Fruit fly (Drosophila melanogaster): Measurements from ENCODE around the gene Ucp4C.
A peak's percentile ranks its signal among the peaks of the same experiment; 100 is the strongest.

Ucp4C gene

DNA sequence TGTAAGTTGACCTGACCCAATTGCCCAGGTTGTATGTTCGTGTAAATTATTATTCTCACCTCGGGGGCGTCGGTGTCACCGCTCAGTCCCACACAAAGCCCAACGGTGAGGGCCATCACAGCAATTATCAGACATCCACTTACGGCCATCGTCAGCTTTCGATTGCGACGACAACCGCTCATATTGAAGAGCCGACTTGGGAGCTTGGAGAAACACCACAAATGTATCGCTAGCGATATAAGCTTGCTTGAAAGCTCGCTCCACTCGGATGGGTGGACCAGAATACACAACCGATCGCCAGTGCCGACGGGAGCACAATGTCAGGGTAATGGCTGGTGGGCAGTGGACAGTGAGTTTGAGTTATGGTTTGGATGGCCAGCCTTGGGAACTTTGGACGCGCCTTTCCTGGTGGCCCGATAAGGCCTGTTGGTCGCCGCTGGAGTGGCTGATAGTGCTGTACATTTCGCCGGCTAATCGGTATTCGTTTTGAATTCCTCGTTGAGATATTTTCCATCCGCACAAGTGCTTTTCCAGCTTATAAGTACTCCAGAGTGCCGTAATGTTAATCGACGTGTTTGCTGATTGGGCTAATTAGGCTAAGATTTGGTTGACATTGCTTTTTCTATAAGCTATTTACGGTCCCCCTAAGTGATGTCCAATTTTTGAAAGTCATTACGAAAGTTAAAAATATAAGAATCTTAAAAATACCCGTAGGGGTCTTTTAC, 38.3 kb downstream of the Ucp4C start, which contains the start of gene Gal:
Gene Gal (minus strand): TSS at position 320 of the 725 bp plus-strand sequence.
- TF ChIP-seq bab1 (GFP tag; optimal IDR thresholded peaks at IDR 0.05) (no peak), CG12768 (GFP tag; optimal IDR thresholded peaks at IDR 0.05) (peak; percentile 27)

DNA sequence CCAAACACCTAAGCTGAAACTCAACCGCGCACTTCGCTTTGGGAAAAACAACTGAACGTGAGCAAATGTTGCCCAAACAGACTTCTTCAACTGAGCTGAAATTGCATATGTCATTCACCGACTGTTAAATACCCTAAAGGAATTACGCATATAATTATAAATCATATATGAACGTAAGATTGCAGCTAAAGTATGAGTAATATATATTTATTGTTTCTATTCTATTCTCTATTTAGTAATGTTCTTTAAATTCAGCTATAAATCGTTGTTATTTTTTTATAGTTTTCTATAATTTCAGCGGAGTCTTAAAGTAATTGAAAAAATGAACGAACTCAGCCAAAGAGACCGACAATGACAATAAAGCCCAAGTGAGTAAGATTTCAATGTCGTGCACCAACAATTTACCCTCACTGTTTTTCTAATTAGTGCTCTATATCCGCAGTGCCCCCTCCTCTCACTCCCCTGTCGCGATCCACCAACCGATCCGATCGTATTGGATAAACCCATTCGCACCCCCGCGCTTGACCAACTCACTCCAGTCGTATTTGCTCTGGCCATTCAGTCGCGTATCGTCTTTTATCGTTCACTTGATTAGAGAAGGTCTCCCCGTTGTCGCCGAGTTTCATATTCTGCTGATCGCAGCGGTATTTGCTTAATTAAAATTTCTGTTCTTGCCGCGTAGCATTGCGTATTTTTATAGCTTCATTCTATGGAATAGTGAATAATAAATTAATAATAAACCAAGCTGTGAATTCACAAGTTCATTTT, 44.1 kb downstream of the Ucp4C start, which contains the start of gene CG9098:
Gene CG9098 (minus strand): TSS at position 36 of the 768 bp plus-strand sequence.
- peak; percentile 57 for TF ChIP-seq bab1 (GFP tag; optimal IDR thresholded peaks at IDR 0.05)
- peak; percentile 91 for TF ChIP-seq tj (GFP tag; optimal IDR thresholded peaks at IDR 0.05)
- no peak for TF ChIP-seq cnc (optimal IDR thresholded peaks at IDR 0.05)
- no peak for TF ChIP-seq CG5204 (GFP tag; optimal IDR thresholded peaks at IDR 0.05)

DNA sequence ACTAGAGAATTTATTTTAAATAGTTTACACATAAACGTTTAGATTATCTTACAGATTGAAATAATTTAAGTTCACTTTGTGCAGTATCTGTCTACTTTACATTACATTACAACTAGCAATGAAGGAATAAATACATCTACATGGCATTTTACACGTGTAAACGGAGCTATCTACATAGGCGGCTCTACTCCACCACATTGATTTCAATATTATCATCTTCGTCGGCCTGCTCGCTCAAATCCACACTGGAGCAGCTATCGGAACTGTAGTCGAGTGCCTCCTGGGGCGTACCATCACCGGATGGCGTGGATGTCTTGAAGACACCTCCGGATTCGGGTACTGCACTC, 44.7 kb downstream of the Ucp4C start:
- TF ChIP-seq CG33017 (tag; optimal IDR thresholded peaks at IDR 0.05) (no peak), CG7101 (tag; optimal IDR thresholded peaks at IDR 0.05) (no peak), toe (GFP tag; optimal IDR thresholded peaks at IDR 0.05) (no peak), tj (GFP tag; optimal IDR thresholded peaks at IDR 0.05) (no peak), pad (GFP tag; optimal IDR thresholded peaks at IDR 0.05) (no peak), CG12768 (GFP tag; optimal IDR thresholded peaks at IDR 0.05) (no peak), CG1620 (GFP tag; optimal IDR thresholded peaks at IDR 0.05) (no peak), cic (GFP tag; optimal IDR thresholded peaks at IDR 0.05) (no peak), bab1 (GFP tag; optimal IDR thresholded peaks at IDR 0.05) (no peak), CG14711 (tag; optimal IDR thresholded peaks at IDR 0.05) (no peak), kay (GFP tag; ENCODE audit: borderline replicate concordance) (no peak), Crg-1 (GFP tag; optimal IDR thresholded peaks at IDR 0.05) (no peak), Clk (GFP tag; optimal IDR thresholded peaks at IDR 0.05) (no peak), Hr96 (GFP tag; optimal IDR thresholded peaks at IDR 0.05) (no peak), CG7045 (GFP tag; optimal IDR thresholded peaks at IDR 0.05) (no peak), Mnt (GFP tag; optimal IDR thresholded peaks at IDR 0.05) (no peak)
